Worm (Caenorhabditis elegans) whole organism, early embryonic: ENCODE measurements around the gene symk-1.

Experiments used
- B0310.2 ChIP-seq: sonication (generic microtip); optimal IDR thresholded peaks from 2 replicates; lab custom pipeline; 2016; ENCODE audit warnings: mild to moderate bottlenecking, missing genetic modification characterization, missing compliant biosample characterization
- F13C5.2 ChIP-seq: sonication (generic microtip); optimal IDR thresholded peaks from 2 replicates; lab custom pipeline; 2017; ENCODE audit warnings: mild to moderate bottlenecking, missing genetic modification characterization, inconsistent platforms, missing compliant biosample characterization
- aly-1 ChIP-seq: sonication (generic microtip); optimal IDR thresholded peaks from 2 replicates; lab custom pipeline; 2016; ENCODE audit warnings: missing genetic modification characterization, missing compliant biosample characterization
- ama-1 ChIP-seq: fragments of 150-350 bp; optimal IDR thresholded peaks from 2 replicates; lab custom pipeline; 2014
- ceh-13 ChIP-seq: fragments of 200-800 bp; sonication (Bioruptor generic); optimal IDR thresholded peaks from 2 replicates; lab custom pipeline; 2018; ENCODE audit warnings: mild to moderate bottlenecking, missing genetic modification characterization, missing compliant biosample characterization
- ceh-36 ChIP-seq: sonication (generic microtip); optimal IDR thresholded peaks from 2 replicates; lab custom pipeline; 2016; ENCODE audit warnings: missing genetic modification characterization, inconsistent platforms, missing compliant biosample characterization
- ets-7 ChIP-seq: sonication (generic microtip); optimal IDR thresholded peaks from 2 replicates; lab custom pipeline; 2016; ENCODE audit warnings: missing genotype, missing genetic modification characterization, missing compliant biosample characterization
- flt-1 ChIP-seq: fragments of 200-800 bp; sonication (Bioruptor generic); IDR thresholded peaks from 2 replicates; pipeline ENCODE4 v1.3.6; 2022; ENCODE audit warnings: missing genetic modification characterization, missing compliant biosample characterization
- hmbx-1 ChIP-seq: sonication (generic microtip); optimal IDR thresholded peaks from 2 replicates; lab custom pipeline; 2016; ENCODE audit warnings: mild to moderate bottlenecking, missing genetic modification characterization, missing compliant biosample characterization
- hmg-4 ChIP-seq: fragments of 200-800 bp; sonication (Bioruptor generic); optimal IDR thresholded peaks from 2 replicates; lab custom pipeline; 2018; ENCODE audit warnings: mild to moderate bottlenecking, missing genetic modification characterization, missing compliant biosample characterization
- hnd-1 ChIP-seq: sonication (generic microtip); optimal IDR thresholded peaks from 2 replicates; lab custom pipeline; 2016; ENCODE audit warnings: missing genetic modification characterization, missing compliant biosample characterization
- pes-1 ChIP-seq: fragments of 200-800 bp; sonication (Bioruptor generic); IDR thresholded peaks from 2 replicates; pipeline ENCODE4 v1.3.6; 2022; ENCODE audit warnings: missing genetic modification reagents, missing genetic modification characterization, missing compliant biosample characterization
- scrt-1 ChIP-seq: fragments of 200-800 bp; sonication (Bioruptor generic); IDR thresholded peaks from 2 replicates; pipeline ENCODE4 v1.3.6; 2022; ENCODE audit warnings: missing genetic modification characterization, missing compliant biosample characterization
- sea-1 ChIP-seq: fragments of 200-800 bp; sonication (Bioruptor generic); conservative IDR thresholded peaks from 2 replicates; pipeline ENCODE4 v1.3.6; 2022; ENCODE audit warnings: missing genetic modification characterization, missing compliant biosample characterization
- tbx-11 ChIP-seq: fragments of 200-800 bp; sonication (Bioruptor generic); IDR thresholded peaks from 2 replicates; pipeline ENCODE4 v1.3.6; 2022; ENCODE audit warnings: missing genetic modification characterization, missing compliant biosample characterization
- tbx-37 ChIP-seq: fragments of 200-800 bp; sonication (Bioruptor generic); conservative IDR thresholded peaks from 2 replicates; pipeline ENCODE4 v1.3.6; 2022; ENCODE audit warnings: missing genetic modification reagents, missing genetic modification characterization, missing compliant biosample characterization
- tra-4 ChIP-seq: sonication (generic microtip); optimal IDR thresholded peaks from 2 replicates; lab custom pipeline; 2017; ENCODE audit warnings: missing genetic modification characterization, missing compliant biosample characterization

symk-1 gene

DNA sequence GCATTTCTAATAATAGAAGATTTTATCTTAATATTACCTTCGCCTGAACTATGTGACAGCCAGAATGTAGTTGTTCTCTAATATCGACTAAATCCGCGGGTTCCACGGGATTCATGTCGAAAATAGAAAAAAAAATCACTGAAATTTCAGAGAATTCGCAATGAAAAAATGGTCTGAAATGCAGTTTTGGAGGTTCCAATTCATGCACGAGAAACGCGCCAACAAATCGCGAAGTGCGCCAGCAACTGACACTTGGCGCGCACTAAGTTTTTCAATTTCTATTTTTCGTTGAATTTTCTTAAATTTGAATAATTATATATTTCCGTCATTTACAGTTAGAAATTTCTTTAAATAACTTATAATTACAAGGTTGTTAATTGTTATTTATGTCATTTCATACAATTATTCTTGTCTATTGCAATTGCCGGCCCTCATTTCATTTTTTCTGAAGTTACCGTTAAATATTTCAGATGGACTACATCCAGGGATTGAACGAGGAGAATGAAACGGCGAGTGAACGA is at the start of gene symk-1, which contains the start of gene F25G6.9:
Gene symk-1 (plus strand): TSS at position 471 of the 521 bp plus-strand sequence.
Gene F25G6.9 (minus strand): TSS at position 160 of the 521 bp plus-strand sequence.
- no peak for TF ChIP-seq hmbx-1
- no peak for TF ChIP-seq ama-1 (lab: Kevin White, UChicago)
- TF ChIP-seq tbx-11 (GFP tag; lab: Robert Waterston, UW): no peak
- TF ChIP-seq ceh-36 (tag; lab: Kevin White, UChicago): no peak
- no peak for TF ChIP-seq tra-4 (tag; lab: Kevin White, UChicago)
- no peak for TF ChIP-seq pes-1 (GFP tag; lab: Robert Waterston, UW)

DNA sequence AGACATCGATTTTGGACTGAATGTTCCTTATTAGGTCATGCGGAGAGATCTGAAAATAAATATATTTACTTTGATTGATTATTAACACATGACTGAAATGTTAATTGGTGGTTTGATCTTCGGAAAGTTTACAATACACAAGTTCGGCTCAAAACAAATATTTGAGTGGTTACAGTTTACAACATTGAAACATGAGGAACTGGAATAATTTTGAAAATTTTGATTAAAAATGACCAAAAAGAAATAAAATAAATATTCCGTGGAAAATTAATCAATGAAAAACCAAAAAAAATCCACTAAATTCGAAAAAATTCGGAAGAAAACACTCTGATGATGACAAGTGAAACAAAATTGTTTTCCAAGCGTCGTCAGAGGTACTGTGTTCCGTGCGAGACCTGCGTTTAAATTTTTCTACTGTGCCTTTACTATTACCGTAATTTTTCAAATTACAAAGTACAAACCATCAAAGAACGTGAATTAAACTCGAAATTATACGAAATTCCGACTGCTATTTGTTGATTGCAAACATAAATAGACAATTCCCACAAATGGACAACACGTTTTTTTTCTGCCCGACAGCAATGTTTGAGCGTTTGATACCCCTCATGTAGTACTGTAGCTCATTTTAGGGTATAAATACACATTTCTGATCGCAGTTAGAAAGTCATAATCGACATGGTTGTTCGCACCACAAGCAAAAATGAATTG is 49.1 kb upstream of the symk-1 start, which contains the start of the genes F45F2.11 and otpl-7:
Gene F45F2.11 (minus strand): TSS at position 51 of the 708 bp plus-strand sequence.
Gene otpl-7 (plus strand): TSS at position 658 of the 708 bp plus-strand sequence.
- no peak for TF ChIP-seq hmg-4
- TF ChIP-seq ceh-13 (GFP tag; lab: Kevin White, UChicago): no peak
- TF ChIP-seq F13C5.2 (tag; lab: Kevin White, UChicago): no peak
- no peak for TF ChIP-seq tra-4 (tag; lab: Kevin White, UChicago)
- no peak for TF ChIP-seq flt-1 (GFP tag; lab: Robert Waterston, UW)

DNA sequence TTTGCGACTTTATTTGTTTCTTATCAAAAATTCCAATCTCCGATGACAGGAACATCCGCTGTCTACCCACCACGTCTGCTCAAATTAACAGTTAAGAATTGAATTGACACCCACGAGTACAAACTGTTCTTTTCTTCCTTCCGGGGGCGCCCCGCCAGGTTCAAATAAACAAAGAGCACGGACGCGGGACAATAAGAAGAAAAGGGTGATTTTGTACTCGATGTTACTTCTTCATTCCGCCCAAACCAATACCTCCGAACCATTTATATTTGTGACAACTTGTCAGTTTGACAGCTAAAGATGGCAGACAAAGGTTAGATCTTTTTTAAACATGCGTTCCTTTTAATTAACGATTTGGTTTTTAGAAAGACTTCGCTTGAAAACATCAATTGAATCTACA is 44.3 kb upstream of the symk-1 start, which contains the start of gene otpl-6:
Gene otpl-6 (plus strand): TSS at position 301 of the 400 bp plus-strand sequence.
- TF ChIP-seq scrt-1: no peak
- TF ChIP-seq hmbx-1: no peak
- no peak for TF ChIP-seq ama-1 (lab: Kevin White, UChicago)
- no peak for TF ChIP-seq sea-1 (GFP tag; lab: Robert Waterston, UW)
- TF ChIP-seq tra-4 (tag; lab: Kevin White, UChicago): no peak
- no peak for TF ChIP-seq flt-1 (GFP tag; lab: Robert Waterston, UW)
- TF ChIP-seq tbx-11 (GFP tag; lab: Robert Waterston, UW): no peak
- TF ChIP-seq aly-1: no peak
- no peak for TF ChIP-seq pes-1 (GFP tag; lab: Robert Waterston, UW)
- TF ChIP-seq F13C5.2 (tag; lab: Kevin White, UChicago): no peak
- no peak for TF ChIP-seq tbx-37
- TF ChIP-seq hmg-4: no peak
- no peak for TF ChIP-seq ets-7 (tag; lab: Kevin White, UChicago)
- no peak for TF ChIP-seq B0310.2 (tag; lab: Kevin White, UChicago)
- TF ChIP-seq ceh-13 (GFP tag; lab: Kevin White, UChicago): no peak
- no peak for TF ChIP-seq hnd-1 (tag; lab: Kevin White, UChicago)
- no peak for TF ChIP-seq ceh-36 (tag; lab: Kevin White, UChicago)

DNA sequence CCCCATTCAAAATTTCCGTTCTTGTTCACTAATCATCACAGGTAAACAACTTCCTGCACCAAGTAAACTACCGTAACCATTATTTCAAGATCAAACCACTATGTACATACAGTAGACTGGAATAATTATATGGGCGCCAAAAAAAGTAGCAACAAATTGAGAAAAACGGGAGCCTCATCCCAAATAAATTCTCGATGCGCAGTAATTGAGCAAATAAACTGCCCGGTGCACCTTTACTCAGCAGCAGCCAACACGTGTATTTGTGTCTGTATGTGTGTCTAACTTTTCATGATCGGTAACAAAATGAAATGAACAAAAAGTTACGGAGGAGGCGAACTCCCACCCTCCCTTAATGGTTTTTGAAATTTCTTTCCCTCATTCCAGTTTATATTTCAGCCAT is 40.9 kb upstream of the symk-1 start, which contains the start of gene otpl-5:
Gene otpl-5 (plus strand): TSS at position 301 of the 400 bp plus-strand sequence.
- TF ChIP-seq ama-1 (lab: Kevin White, UChicago): no peak
- no peak for TF ChIP-seq B0310.2 (tag; lab: Kevin White, UChicago)
- no peak for TF ChIP-seq tra-4 (tag; lab: Kevin White, UChicago)
- no peak for TF ChIP-seq hnd-1 (tag; lab: Kevin White, UChicago)
- no peak for TF ChIP-seq ceh-36 (tag; lab: Kevin White, UChicago)
- TF ChIP-seq hmbx-1: no peak
- TF ChIP-seq ets-7 (tag; lab: Kevin White, UChicago): no peak
- no peak for TF ChIP-seq tbx-11 (GFP tag; lab: Robert Waterston, UW)
- TF ChIP-seq hmg-4: no peak

DNA sequence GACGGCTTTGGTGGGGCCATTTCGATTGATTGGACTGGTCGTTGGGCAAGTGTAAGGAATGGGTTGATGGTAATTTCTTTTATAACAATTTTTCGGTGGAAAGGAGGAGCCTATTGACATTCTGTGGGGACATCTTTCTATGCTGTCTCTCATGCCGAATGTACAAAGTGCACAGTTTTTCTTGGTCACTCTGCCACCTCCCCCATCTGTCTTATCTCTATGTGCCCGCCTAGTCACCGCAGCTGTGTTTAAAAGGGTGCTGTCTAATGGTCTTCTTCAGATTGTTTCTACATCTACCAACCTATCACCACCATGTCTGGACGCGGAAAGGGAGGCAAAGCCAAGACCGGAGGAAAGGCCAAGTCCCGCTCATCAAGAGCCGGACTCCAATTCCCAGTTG is 37.0 kb upstream of the symk-1 start, which contains the start of the genes his-8 and his-7:
Gene his-8 (minus strand): TSS at position 20 of the 400 bp plus-strand sequence.
Gene his-7 (plus strand): TSS at position 313 of the 400 bp plus-strand sequence.
- peak; percentile 54; the same call in 1 of the 2 replicates for TF ChIP-seq sea-1 (GFP tag; lab: Robert Waterston, UW)
- TF ChIP-seq tbx-11 (GFP tag; lab: Robert Waterston, UW): peak; percentile 14; the same call in 1 of the 2 replicates

DNA sequence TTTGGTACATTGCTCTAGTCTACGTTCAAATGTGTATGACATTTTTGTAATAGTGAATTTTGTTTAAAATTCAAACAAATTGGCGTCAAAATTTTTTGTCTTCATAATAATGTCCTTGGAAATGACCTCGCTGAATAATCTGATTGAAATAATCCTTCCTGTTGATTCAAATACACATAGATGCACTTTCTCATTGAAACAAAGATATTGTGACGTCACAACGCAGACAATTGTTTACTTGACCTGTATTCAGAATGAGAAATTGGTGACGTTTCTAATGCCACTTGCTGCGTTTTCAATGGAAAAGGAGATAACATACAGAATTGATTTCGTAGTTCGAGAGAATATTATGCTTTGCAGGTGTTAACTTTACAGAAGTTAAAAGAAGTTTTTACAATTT is 36.2 kb upstream of the symk-1 start:
- TF ChIP-seq F13C5.2 (tag; lab: Kevin White, UChicago): no peak
- no peak for TF ChIP-seq tbx-11 (GFP tag; lab: Robert Waterston, UW)
- TF ChIP-seq sea-1 (GFP tag; lab: Robert Waterston, UW): no peak
- TF ChIP-seq scrt-1: no peak
- TF ChIP-seq hmbx-1: no peak
- TF ChIP-seq ceh-13 (GFP tag; lab: Kevin White, UChicago): no peak
- TF ChIP-seq aly-1: no peak
- no peak for TF ChIP-seq ceh-36 (tag; lab: Kevin White, UChicago)
- TF ChIP-seq tbx-37: no peak
- TF ChIP-seq pes-1 (GFP tag; lab: Robert Waterston, UW): no peak
- no peak for TF ChIP-seq hmg-4
- no peak for TF ChIP-seq tra-4 (tag; lab: Kevin White, UChicago)
- no peak for TF ChIP-seq ama-1 (lab: Kevin White, UChicago)
- TF ChIP-seq flt-1 (GFP tag; lab: Robert Waterston, UW): no peak

- peak; percentile 52; the same call in 1 of the 2 replicates for TF ChIP-seq tbx-11 (GFP tag; lab: Robert Waterston, UW)
- TF ChIP-seq tbx-37: peak; percentile 63; the same call in 1 of the 2 replicates
- peak; percentile 91 for TF ChIP-seq ama-1 (lab: Kevin White, UChicago)
- peak; percentile 75; the same call in 1 of the 2 replicates for TF ChIP-seq sea-1 (GFP tag; lab: Robert Waterston, UW)
- TF ChIP-seq pes-1 (GFP tag; lab: Robert Waterston, UW): peak; percentile 70
- peak; percentile 65; the same call in 1 of the 2 replicates for TF ChIP-seq flt-1 (GFP tag; lab: Robert Waterston, UW)
- peak; percentile 42 for TF ChIP-seq hmg-4
- 0 out of 2 replicates have a peak, but pooled peaks have one; percentile 53 for TF ChIP-seq scrt-1
Observed at ce11 chrV:8534534-8535283, 35.4 kb upstream of the symk-1 start, which contains the start of the genes his-6 and his-5. his-6 (minus strand) TSS chrV:8534977. his-5 (plus strand) TSS chrV:8535214.
